Fruit fly (Drosophila melanogaster) S2 (cell line): ENCODE results near the gene CG12078.

Experiments used
- CG8478 ChIP-seq: fragments of >200 bp; optimal IDR thresholded peaks from 2 replicates; lab custom pipeline; 2018
- CTCF ChIP-seq, 2 experiments: fragments of >200 bp; optimal IDR thresholded peaks; 2 replicates each; lab custom pipeline; 2018

CG12078 gene

dm6 chr3L:3244244-3245144, at the start of gene CG12078:
CG12078 (minus strand) TSS chr3L:3244294.
- TF ChIP-seq CG8478 (lab: Kevin White, UChicago) (no peak), CTCF (optimal IDR thresholded peaks at IDR 0.05; lab: Kevin White, UChicago) (no peak)

DNA sequence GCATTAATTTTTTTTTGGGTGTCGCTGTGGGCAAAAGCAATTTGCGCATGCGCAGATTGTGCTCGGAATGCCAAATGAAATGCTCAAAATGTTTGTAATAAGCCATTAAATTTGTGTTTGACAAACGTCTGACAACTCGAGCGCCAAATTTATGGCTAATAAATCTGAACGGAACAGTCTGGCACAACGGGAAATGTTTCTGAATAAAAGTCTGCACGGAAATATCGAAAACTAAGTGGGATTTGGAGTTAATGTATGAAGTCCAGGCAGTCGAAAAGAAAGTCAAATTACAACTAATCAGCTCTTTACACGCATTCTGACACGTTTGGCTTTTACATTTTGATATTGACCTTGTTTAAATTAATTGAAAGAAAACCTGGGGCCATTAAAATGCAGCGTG, 47.1 kb upstream of the CG12078 start, which contains the start of gene CG12009:
Gene CG12009 (plus strand): TSS at position 301 of the 400 bp plus-strand sequence.
- TF ChIP-seq CG8478 (lab: Kevin White, UChicago) = no peak
- no peak for TF ChIP-seq CTCF (optimal IDR thresholded peaks at IDR 0.05; lab: Kevin White, UChicago)

- peak; percentile 75 to 90 for TF ChIP-seq CTCF (optimal IDR thresholded peaks at IDR 0.05; lab: Kevin White, UChicago)
- TF ChIP-seq CG8478 (lab: Kevin White, UChicago) = no peak
These were observed 44.3 kb upstream of the CG12078 start for dm6 chr3L:3288414-3288813.

DNA sequence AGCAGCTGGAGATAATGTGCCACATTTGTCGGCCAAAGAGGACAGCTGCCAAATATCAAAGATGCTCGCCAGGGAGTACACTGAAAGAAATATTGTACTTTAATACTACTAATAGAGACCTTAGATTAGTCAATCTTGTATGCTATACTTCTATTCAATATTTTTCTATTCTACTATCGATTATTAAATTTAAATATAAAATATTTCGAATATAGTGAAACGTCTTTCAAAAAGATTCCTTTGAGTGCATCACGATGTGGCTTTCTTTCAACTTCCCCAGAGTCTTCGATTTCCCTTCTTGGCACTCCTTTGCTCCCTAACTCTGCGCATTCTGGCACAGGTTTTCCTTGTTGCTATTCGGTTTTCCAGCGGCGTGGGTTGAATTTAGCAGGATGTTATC, 40.8 kb upstream of the CG12078 start:
- TF ChIP-seq CTCF (optimal IDR thresholded peaks at IDR 0.05; lab: Kevin White, UChicago) (no peak), CG8478 (lab: Kevin White, UChicago) (no peak)

DNA sequence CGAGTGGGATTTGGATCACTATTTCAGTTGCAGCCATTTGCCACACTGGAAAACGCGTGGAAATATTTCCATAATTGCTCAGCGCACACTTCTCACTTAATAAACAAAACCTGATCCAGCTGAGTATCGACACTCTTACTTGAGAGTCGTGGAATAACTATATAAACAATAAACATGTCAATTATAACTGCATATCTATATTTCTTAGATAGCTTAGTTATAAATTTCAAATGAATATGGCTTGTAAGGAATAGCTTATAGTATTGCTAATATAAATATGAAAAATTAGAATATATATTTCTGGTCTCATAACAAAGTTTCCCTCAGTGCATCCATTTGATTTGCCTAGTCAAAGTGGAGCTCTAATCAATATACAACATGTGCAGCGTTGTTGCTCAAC, 39.2 kb upstream of the CG12078 start:
- TF ChIP-seq CG8478 (lab: Kevin White, UChicago) = no peak
- no peak for TF ChIP-seq CTCF (optimal IDR thresholded peaks at IDR 0.05; lab: Kevin White, UChicago)

DNA sequence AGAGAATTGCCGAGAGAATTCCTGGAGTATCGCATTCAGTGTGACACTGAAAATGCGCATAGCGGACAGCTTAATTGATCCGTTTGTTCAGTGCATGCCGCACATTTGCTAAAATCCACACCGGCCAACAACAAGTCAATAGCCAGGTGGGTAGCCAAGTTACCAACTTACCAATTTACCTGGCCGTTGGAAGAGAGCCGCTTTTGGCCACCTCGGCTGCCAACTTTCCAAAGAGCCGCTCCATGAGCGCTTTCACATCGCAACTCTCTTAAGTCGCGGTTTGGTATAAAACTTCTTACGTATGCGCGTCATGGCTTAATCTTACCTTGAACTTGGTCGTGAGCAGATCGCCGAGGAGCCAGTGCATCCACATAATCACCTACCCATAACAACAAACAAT, 35.8 kb upstream of the CG12078 start, which contains the start of gene CG12017:
Gene CG12017 (plus strand): TSS at position 310 of the 400 bp plus-strand sequence.
- TF ChIP-seq CTCF (optimal IDR thresholded peaks at IDR 0.05; lab: Kevin White, UChicago) (no peak), CG8478 (lab: Kevin White, UChicago) (no peak)

- TF ChIP-seq CTCF (optimal IDR thresholded peaks at IDR 0.05; lab: Kevin White, UChicago) (peak; percentile 46 to 66), CG8478 (lab: Kevin White, UChicago) (no peak)
These were observed 32.8 kb upstream of the CG12078 start for dm6 chr3L:3276930-3277329.

dm6 chr3L:3274463-3275177, 30.5 kb upstream of the CG12078 start:
- no peak for TF ChIP-seq CTCF (optimal IDR thresholded peaks at IDR 0.05; lab: Kevin White, UChicago)
- no peak for TF ChIP-seq CG8478 (lab: Kevin White, UChicago)

- TF ChIP-seq CTCF (optimal IDR thresholded peaks at IDR 0.05; lab: Kevin White, UChicago) (no peak), CG8478 (lab: Kevin White, UChicago) (no peak)
These were observed 26.6 kb upstream of the CG12078 start, which contains the start of gene CG14960 for dm6 chr3L:3270736-3271135. CG14960 (plus strand) TSS chr3L:3271036.

DNA sequence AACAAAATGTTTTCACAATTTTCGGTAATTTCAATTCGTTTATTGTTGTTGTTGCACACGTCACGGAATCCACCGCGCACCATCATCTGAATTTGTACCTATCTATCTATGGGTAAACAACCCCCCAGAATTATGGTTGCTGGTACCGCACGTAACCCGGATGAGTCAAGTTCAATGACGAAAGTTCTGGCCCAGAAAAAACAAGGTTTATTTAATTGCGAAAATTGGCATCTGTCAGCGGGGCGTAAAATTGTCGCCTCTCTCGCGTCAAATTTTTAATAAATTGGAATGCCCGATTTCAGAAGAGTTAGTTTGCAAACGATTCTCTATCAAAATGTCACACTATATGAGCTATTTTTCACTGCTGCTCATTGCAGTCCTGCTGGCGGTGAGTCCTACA, 24.1 kb upstream of the CG12078 start, which contains the start of gene CG34265:
Gene CG34265 (plus strand): TSS at position 301 of the 400 bp plus-strand sequence.
- TF ChIP-seq CG8478 (lab: Kevin White, UChicago) (no peak), CTCF (optimal IDR thresholded peaks at IDR 0.05; lab: Kevin White, UChicago) (no peak)

- no peak for TF ChIP-seq CG8478 (lab: Kevin White, UChicago)
- no peak for TF ChIP-seq CTCF (optimal IDR thresholded peaks at IDR 0.05; lab: Kevin White, UChicago)
These were observed 22.2 kb upstream of the CG12078 start for dm6 chr3L:3266306-3266705.

dm6 chr3L:3261642-3262041, 17.5 kb upstream of the CG12078 start:
- TF ChIP-seq CG8478 (lab: Kevin White, UChicago) (no peak), CTCF (optimal IDR thresholded peaks at IDR 0.05; lab: Kevin White, UChicago) (no peak)

dm6 chr3L:3259703-3260102, 15.6 kb upstream of the CG12078 start:
- TF ChIP-seq CG8478 (lab: Kevin White, UChicago) = no peak
- TF ChIP-seq CTCF (optimal IDR thresholded peaks at IDR 0.05; lab: Kevin White, UChicago) = no peak

dm6 chr3L:3257690-3258089, 13.6 kb upstream of the CG12078 start, which contains the start of gene ckd:
ckd (plus strand) TSS chr3L:3257878.
- no peak for TF ChIP-seq CG8478 (lab: Kevin White, UChicago)
- no peak for TF ChIP-seq CTCF (optimal IDR thresholded peaks at IDR 0.05; lab: Kevin White, UChicago)

DNA sequence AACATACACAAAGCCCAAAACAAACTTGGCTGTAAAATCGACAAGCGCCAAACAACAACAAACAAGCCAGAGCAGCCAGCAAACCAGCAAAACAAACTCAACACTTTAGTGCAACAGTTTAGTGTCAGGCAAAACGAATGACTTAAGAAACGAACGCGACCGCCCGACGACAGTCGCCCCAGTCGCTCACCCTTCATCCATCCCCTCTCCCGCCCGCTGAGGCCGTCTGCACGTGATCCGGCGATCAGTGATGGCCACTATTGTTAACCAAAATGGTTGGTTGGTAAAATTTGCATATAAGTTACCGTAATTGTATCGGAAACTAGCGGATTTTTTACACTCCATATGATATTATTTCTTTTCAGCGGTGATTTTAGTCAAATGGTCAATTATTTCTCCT, 9.5 kb upstream of the CG12078 start:
- no peak for TF ChIP-seq CTCF (optimal IDR thresholded peaks at IDR 0.05; lab: Kevin White, UChicago)
